Worm (Caenorhabditis elegans): ENCODE data around the gene twk-17.

- TF ChIP-seq ceh-6 (GFP tag; optimal IDR thresholded peaks at IDR 0.05) (no peak), fkh-10 (GFP tag; optimal IDR thresholded peaks at IDR 0.05) (no peak), T23F11.4 (GFP tag; optimal IDR thresholded peaks at IDR 0.05) (no peak), pqm-1 (tag; optimal IDR thresholded peaks at IDR 0.05) (no peak), tbx-7 (tag; optimal IDR thresholded peaks at IDR 0.05) (no peak)
Measured at ce11 chrX:7550452-7550851, 57.4 kb downstream of the twk-17 start.

Measured in whole organism, late embryonic.